Worm (Caenorhabditis elegans) whole organism, young adult: ENCODE measurements around the gene C25E10.8.

ENCODE experiments used
- C06A6.2 ChIP-seq: fragments of 200-800 bp; sonication (Bioruptor generic); conservative IDR thresholded peaks from 2 replicates; pipeline ENCODE4 v1.3.6; 2022; ENCODE audit warnings: missing genetic modification characterization, missing compliant biosample characterization
- D2030.7 ChIP-seq: fragments of 200-800 bp; sonication (Bioruptor generic); IDR thresholded peaks from 2 replicates; pipeline ENCODE4 v1.3.6; 2022; ENCODE audit warnings: missing genetic modification reagents, missing genetic modification characterization, missing compliant biosample characterization
- F37B4.10 ChIP-seq: fragments of 200-800 bp; sonication (Bioruptor generic); IDR thresholded peaks from 2 replicates; pipeline ENCODE4 v1.3.6; 2022; ENCODE audit warnings: missing genetic modification characterization, missing compliant biosample characterization
- F49E8.2 ChIP-seq: sonication (generic microtip); optimal IDR thresholded peaks from 3 replicates; lab custom pipeline; 2017; ENCODE audit warnings: missing genetic modification characterization, mild to moderate bottlenecking, missing compliant biosample characterization, antibody characterized with exemption, moderate library complexity; ENCODE audit not compliant: insufficient read depth
- K11D2.4 ChIP-seq: fragments of 200-800 bp; sonication (Bioruptor generic); IDR thresholded peaks from 2 replicates; pipeline ENCODE4 v1.3.6; 2022; ENCODE audit warnings: missing genetic modification reagents, missing genetic modification characterization, missing compliant biosample characterization
- K12H6.12 ChIP-seq: fragments of 200-800 bp; sonication (Bioruptor generic); optimal IDR thresholded peaks from 2 replicates; lab custom pipeline; 2018; ENCODE audit warnings: mild to moderate bottlenecking, missing genetic modification characterization, missing compliant biosample characterization
- Y56A3A.18 ChIP-seq: fragments of 200-800 bp; sonication (Bioruptor generic); IDR thresholded peaks from 2 replicates; pipeline ENCODE4 v1.3.6; 2022; ENCODE audit warnings: missing genetic modification reagents, missing genetic modification characterization, missing compliant biosample characterization
- Y67H2A.10 ChIP-seq: fragments of 200-800 bp; sonication (Bioruptor generic); conservative IDR thresholded peaks from 2 replicates; pipeline ENCODE4 v1.3.6; 2022; ENCODE audit warnings: missing genetic modification reagents, missing genetic modification characterization, missing compliant biosample characterization
- Y95B8A.8 ChIP-seq: fragments of 200-800 bp; sonication (Bioruptor generic); IDR thresholded peaks from 2 replicates; pipeline ENCODE4 v1.3.6; 2022; ENCODE audit warnings: missing genetic modification reagents, missing genetic modification characterization, missing compliant biosample characterization
- ZK185.1 ChIP-seq: sonication (generic microtip); optimal IDR thresholded peaks from 2 replicates; lab custom pipeline; 2016; ENCODE audit warnings: mild to moderate bottlenecking, missing genetic modification characterization, missing compliant biosample characterization; ENCODE audit not compliant: poor library complexity, severe bottlenecking
- akir-1 ChIP-seq: fragments of 200-800 bp; sonication (Bioruptor generic); optimal IDR thresholded peaks from 2 replicates; lab custom pipeline; 2018; ENCODE audit warnings: mild to moderate bottlenecking, missing genetic modification characterization, moderate library complexity, missing compliant biosample characterization
- ama-1 ChIP-seq, 3 experiments: fragments of 150-350 bp in 1 of 3; sonication (generic microtip) in 2 of 3; optimal IDR thresholded peaks; 2 replicates each; lab custom pipeline; 2014 to 2018; ENCODE audit warnings: missing biosample characterization in 2 of 3, missing genetic modification characterization in 2 of 3, missing genetic modification reagents in 2 of 3
- aptf-2 ChIP-seq: fragments of 200-800 bp; sonication (Bioruptor generic); conservative IDR thresholded peaks from 2 replicates; pipeline ENCODE4 v1.3.6; 2022; ENCODE audit warnings: missing genetic modification reagents, missing genetic modification characterization, missing compliant biosample characterization
- aptf-3 ChIP-seq: fragments of 200-800 bp; sonication (Bioruptor generic); IDR thresholded peaks from 2 replicates; pipeline ENCODE4 v1.3.6; 2022; ENCODE audit warnings: missing genetic modification characterization, missing compliant biosample characterization
- attf-6 ChIP-seq: fragments of 200-800 bp; sonication (Bioruptor generic); IDR thresholded peaks from 2 replicates; pipeline ENCODE4 v1.3.6; 2022; ENCODE audit warnings: missing genetic modification reagents, missing genetic modification characterization, missing compliant biosample characterization
- cebp-1 ChIP-seq, 2 experiments: fragments of 200-800 bp in 1 of 2; sonication (Bioruptor generic) in 1 of 2; sonication (generic microtip) in 1 of 2; IDR thresholded peaks in 1 of 2; optimal IDR thresholded peaks in 1 of 2; 2 replicates each; pipeline versions ENCODE4 v1.3.6 to Lab custom; 2017 to 2022; ENCODE audit warnings: missing compliant biosample characterization in 2 of 2, missing genetic modification characterization in 2 of 2, mild to moderate bottlenecking in 1 of 2, missing genetic modification reagents in 1 of 2, moderate library complexity in 1 of 2
- cebp-2 ChIP-seq: fragments of 200-800 bp; sonication (Bioruptor generic); IDR thresholded peaks from 2 replicates; pipeline ENCODE4 v1.3.6; 2022; ENCODE audit warnings: missing genetic modification characterization, missing compliant biosample characterization
- ceh-100 ChIP-seq: fragments of 200-800 bp; sonication (Bioruptor generic); IDR thresholded peaks from 2 replicates; pipeline ENCODE4 v1.3.6; 2022; ENCODE audit warnings: missing genetic modification reagents, missing genetic modification characterization, missing compliant biosample characterization
- ceh-40 ChIP-seq: fragments of 200-800 bp; sonication (Bioruptor generic); IDR thresholded peaks from 2 replicates; pipeline ENCODE4 v1.3.6; 2022; ENCODE audit warnings: missing genetic modification characterization, missing compliant biosample characterization
- dox-1 ChIP-seq: fragments of 200-800 bp; sonication (Bioruptor generic); IDR thresholded peaks from 2 replicates; pipeline ENCODE4 v1.3.6; 2022; ENCODE audit warnings: missing genetic modification reagents, missing genetic modification characterization, missing compliant biosample characterization
- egl-18 ChIP-seq: fragments of 200-800 bp; sonication (Bioruptor generic); IDR thresholded peaks from 2 replicates; pipeline ENCODE4 v1.3.6; 2022; ENCODE audit warnings: missing genetic modification reagents, missing genetic modification characterization, missing compliant biosample characterization
- egl-44 ChIP-seq: fragments of 200-800 bp; sonication (Bioruptor generic); IDR thresholded peaks from 2 replicates; pipeline ENCODE4 v1.3.6; 2022; ENCODE audit warnings: missing genetic modification reagents, missing genetic modification characterization, missing compliant biosample characterization
- egrh-3 ChIP-seq: fragments of 200-800 bp; sonication (Bioruptor generic); IDR thresholded peaks from 2 replicates; pipeline ENCODE4 v1.3.6; 2022; ENCODE audit warnings: missing genetic modification reagents, missing genetic modification characterization, missing compliant biosample characterization
- ekl-4 ChIP-seq: fragments of 200-800 bp; sonication (Bioruptor generic); IDR thresholded peaks from 2 replicates; pipeline ENCODE4 v1.3.6; 2022; ENCODE audit warnings: missing genetic modification reagents, missing genetic modification characterization, missing compliant biosample characterization
- hlh-12 ChIP-seq: sonication (generic microtip); optimal IDR thresholded peaks from 2 replicates; lab custom pipeline; 2016; ENCODE audit warnings: missing genetic modification characterization, missing compliant biosample characterization
- hmg-1.2 ChIP-seq: fragments of 200-800 bp; sonication (Bioruptor generic); IDR thresholded peaks from 2 replicates; pipeline ENCODE4 v1.3.6; 2022; ENCODE audit warnings: missing genetic modification reagents, missing genetic modification characterization, missing compliant biosample characterization
- let-607 ChIP-seq, 2 experiments: fragments of 200-800 bp in 1 of 2; sonication (Bioruptor generic) in 1 of 2; sonication (generic microtip) in 1 of 2; optimal IDR thresholded peaks; 2 replicates each; lab custom pipeline; 2016 to 2018; ENCODE audit warnings: mild to moderate bottlenecking in 2 of 2, missing compliant biosample characterization in 2 of 2, missing genetic modification characterization in 2 of 2, moderate library complexity in 2 of 2, missing genotype in 1 of 2
- lin-26 ChIP-seq: fragments of 200-800 bp; sonication (Bioruptor generic); IDR thresholded peaks from 2 replicates; pipeline ENCODE4 v1.3.6; 2022; ENCODE audit warnings: missing genetic modification reagents, missing genetic modification characterization, missing compliant biosample characterization
- lin-54 ChIP-seq: fragments of 200-800 bp; sonication (Bioruptor generic); optimal IDR thresholded peaks from 2 replicates; lab custom pipeline; 2018; ENCODE audit warnings: mild to moderate bottlenecking, missing genetic modification characterization, missing compliant biosample characterization
- lir-1 ChIP-seq: fragments of 200-800 bp; sonication (Bioruptor generic); conservative IDR thresholded peaks from 2 replicates; pipeline ENCODE4 v1.3.6; 2022; ENCODE audit warnings: missing genetic modification reagents, missing genetic modification characterization, missing compliant biosample characterization
- madf-3 ChIP-seq: fragments of 200-800 bp; sonication (Bioruptor generic); IDR thresholded peaks from 2 replicates; pipeline ENCODE4 v1.3.6; 2022; ENCODE audit warnings: missing genetic modification reagents, missing genetic modification characterization, missing compliant biosample characterization
- madf-6 ChIP-seq: fragments of 200-800 bp; sonication (Bioruptor generic); IDR thresholded peaks from 2 replicates; pipeline ENCODE4 v1.3.6; 2022; ENCODE audit warnings: missing genetic modification reagents, missing genetic modification characterization, missing compliant biosample characterization
- mcd-1 ChIP-seq: fragments of 200-800 bp; sonication (Bioruptor generic); IDR thresholded peaks from 2 replicates; pipeline ENCODE4 v1.3.6; 2022; ENCODE audit warnings: missing genetic modification reagents, missing genetic modification characterization, missing compliant biosample characterization
- nfyb-1 ChIP-seq: fragments of 200-800 bp; sonication (Bioruptor generic); IDR thresholded peaks from 2 replicates; pipeline ENCODE4 v1.3.6; 2022; ENCODE audit warnings: missing genetic modification reagents, missing genetic modification characterization, missing compliant biosample characterization
- pbrm-1 ChIP-seq: fragments of 200-800 bp; sonication (Bioruptor generic); IDR thresholded peaks from 2 replicates; pipeline ENCODE4 v1.3.6; 2022; ENCODE audit warnings: missing genetic modification reagents, missing genetic modification characterization, missing compliant biosample characterization
- repo-1 ChIP-seq: sonication (generic microtip); optimal IDR thresholded peaks from 2 replicates; lab custom pipeline; 2017; ENCODE audit warnings: mild to moderate bottlenecking, missing genetic modification characterization, missing compliant biosample characterization
- snpc-1.1 ChIP-seq: sonication (generic microtip); optimal IDR thresholded peaks from 2 replicates; lab custom pipeline; 2017; ENCODE audit warnings: missing genetic modification characterization, mild to moderate bottlenecking, missing compliant biosample characterization, antibody characterized with exemption, moderate library complexity, missing genotype, missing genetic modification reagents; ENCODE audit not compliant: insufficient read depth
- sptf-2 ChIP-seq: fragments of 200-800 bp; sonication (Bioruptor generic); optimal IDR thresholded peaks from 2 replicates; lab custom pipeline; 2018; ENCODE audit warnings: mild to moderate bottlenecking, missing genetic modification characterization, missing compliant biosample characterization
- tbp1 ChIP-seq: fragments of 200-800 bp; sonication (Bioruptor generic); optimal IDR thresholded peaks from 2 replicates; lab custom pipeline; 2018; ENCODE audit warnings: mild to moderate bottlenecking, missing genetic modification characterization, missing compliant biosample characterization
- zim-3 ChIP-seq: sonication (generic microtip); optimal IDR thresholded peaks from 2 replicates; lab custom pipeline; 2017; ENCODE audit warnings: mild to moderate bottlenecking, missing genetic modification characterization, moderate library complexity, missing compliant biosample characterization
- ztf-26 ChIP-seq: sonication (generic microtip); optimal IDR thresholded peaks from 2 replicates; lab custom pipeline; 2017; ENCODE audit warnings: missing genetic modification characterization, missing compliant biosample characterization

Gene C25E10.8

DNA sequence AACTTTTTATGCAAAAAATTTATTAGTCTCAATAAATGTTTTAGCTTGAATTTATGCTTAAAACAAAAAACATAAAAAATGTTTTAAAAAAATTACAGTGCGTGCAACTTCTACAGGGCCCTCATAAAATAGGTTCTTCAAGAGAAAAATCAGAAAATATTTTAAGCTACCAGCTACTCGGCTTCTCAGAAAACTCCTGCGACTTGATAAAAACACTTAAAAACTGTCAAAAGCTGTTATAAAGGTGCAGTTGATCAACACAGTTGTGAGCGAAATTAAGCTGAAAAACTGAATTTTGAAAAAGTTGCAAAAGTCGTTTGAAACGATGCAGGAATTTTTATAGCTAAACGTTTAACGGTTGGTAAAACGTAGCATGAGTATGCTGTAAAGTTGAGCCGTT is 34.9 kb upstream of the C25E10.8 start:
- TF ChIP-seq K11D2.4: no peak
- TF ChIP-seq F37B4.10 (GFP tag; lab: Robert Waterston, UW): no peak
- TF ChIP-seq dox-1 (GFP tag; lab: Robert Waterston, UW): peak; percentile 87
- TF ChIP-seq zim-3 (tag; lab: Kevin White, UChicago): peak; percentile 18
- no peak for TF ChIP-seq sptf-2 (GFP tag; lab: Kevin White, UChicago)
- TF ChIP-seq pbrm-1 (GFP tag; lab: Robert Waterston, UW): 0 out of 2 replicates have a peak, but pooled peaks have one; percentile 52
- peak; percentile 10 for TF ChIP-seq repo-1 (tag; lab: Kevin White, UChicago)
- TF ChIP-seq let-607 (tag; optimal IDR thresholded peaks at IDR 0.05; lab: Kevin White, UChicago): peak in 1 of 2 experiments; percentile 19
- peak; percentile 82 for TF ChIP-seq ama-1 (optimal IDR thresholded peaks at IDR 0.05; lab: Kevin White, UChicago)
- TF ChIP-seq ama-1 (GFP tag; optimal IDR thresholded peaks at IDR 0.05; lab: Kevin White, UChicago): no peak
- no peak for TF ChIP-seq C06A6.2 (GFP tag; lab: Robert Waterston, UW)
- peak; percentile 14; the same call in 1 of the 2 replicates for TF ChIP-seq ceh-100 (GFP tag; lab: Robert Waterston, UW)
- no peak for TF ChIP-seq Y67H2A.10 (GFP tag; lab: Robert Waterston, UW)
- no peak for TF ChIP-seq hlh-12 (tag; lab: Kevin White, UChicago)
- TF ChIP-seq tbp1: peak; percentile 21
- TF ChIP-seq ceh-40 (GFP tag; lab: Robert Waterston, UW): peak; percentile 69; the same call in 1 of the 2 replicates
- peak; percentile 48 for TF ChIP-seq ztf-26
- TF ChIP-seq nfyb-1 (GFP tag; lab: Robert Waterston, UW): peak; percentile 32
- peak; percentile 37; the same call in 1 of the 2 replicates for TF ChIP-seq lin-26 (GFP tag; lab: Robert Waterston, UW)
- TF ChIP-seq lin-54: peak; percentile 4
- TF ChIP-seq egl-44 (GFP tag; lab: Robert Waterston, UW): 0 out of 2 replicates have a peak, but pooled peaks have one; percentile 20
- 0 out of 2 replicates have a peak, but pooled peaks have one; percentile 19 for TF ChIP-seq egrh-3
- TF ChIP-seq egl-18 (GFP tag; lab: Robert Waterston, UW): no peak
- TF ChIP-seq akir-1: no peak
- TF ChIP-seq Y95B8A.8 (GFP tag; lab: Robert Waterston, UW): no peak
- TF ChIP-seq ZK185.1: no peak
- 0 out of 2 replicates have a peak, but pooled peaks have one; percentile 5 for TF ChIP-seq cebp-2
- peak; percentile 24 for TF ChIP-seq K12H6.12 (tag; lab: Kevin White, UChicago)
- no peak for TF ChIP-seq D2030.7
- no peak for TF ChIP-seq cebp-1 (GFP tag; IDR thresholded peaks at IDR 0.05; lab: Robert Waterston, UW)
- peak; percentile 10 for TF ChIP-seq cebp-1 (tag; optimal IDR thresholded peaks at IDR 0.05; lab: Kevin White, UChicago)
- TF ChIP-seq hmg-1.2 (GFP tag; lab: Robert Waterston, UW): peak; percentile 34; the same call in 1 of the 2 replicates
- TF ChIP-seq lir-1: no peak
- TF ChIP-seq aptf-2 (GFP tag; lab: Robert Waterston, UW): no peak
- TF ChIP-seq aptf-3: 0 out of 2 replicates have a peak, but pooled peaks have one; percentile 53
- no peak for TF ChIP-seq F49E8.2 (tag; lab: Kevin White, UChicago)

DNA sequence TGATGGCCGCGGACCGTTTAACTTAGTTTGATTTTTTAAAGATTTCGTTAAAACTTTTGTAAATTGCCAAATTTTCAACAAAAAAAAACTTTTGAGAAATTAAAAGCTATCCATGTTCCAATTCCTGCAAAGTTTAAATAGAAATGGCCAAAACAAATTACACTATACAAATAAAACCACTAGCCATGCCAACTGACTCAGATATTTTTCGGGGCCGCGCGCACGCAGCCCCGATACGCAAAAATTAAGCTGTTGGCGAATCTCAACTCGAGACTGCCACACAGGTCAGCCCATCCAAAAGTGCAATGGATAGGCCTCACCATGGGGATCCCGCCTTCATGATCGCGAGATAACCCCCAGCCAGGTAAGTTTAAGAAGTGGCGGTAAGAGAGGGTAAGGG is 32.8 kb upstream of the C25E10.8 start:
- TF ChIP-seq ekl-4: peak; percentile 76
- TF ChIP-seq madf-6 (GFP tag; lab: Robert Waterston, UW): peak; percentile 52; the same call in 1 of the 2 replicates
- TF ChIP-seq Y56A3A.18 (GFP tag; lab: Robert Waterston, UW): 0 out of 2 replicates have a peak, but pooled peaks have one; percentile 29
- peak; percentile 22; the same call in 1 of the 2 replicates for TF ChIP-seq mcd-1 (GFP tag; lab: Robert Waterston, UW)
- TF ChIP-seq ceh-100 (GFP tag; lab: Robert Waterston, UW): 0 out of 2 replicates have a peak, but pooled peaks have one; percentile 21
- 0 out of 2 replicates have a peak, but pooled peaks have one; percentile 15 for TF ChIP-seq pbrm-1 (GFP tag; lab: Robert Waterston, UW)
- TF ChIP-seq ceh-40 (GFP tag; lab: Robert Waterston, UW): peak; percentile 24; the same call in 1 of the 2 replicates
- TF ChIP-seq attf-6 (GFP tag; lab: Robert Waterston, UW): peak; percentile 89
- TF ChIP-seq madf-3: 0 out of 2 replicates have a peak, but pooled peaks have one; percentile 21
- TF ChIP-seq nfyb-1 (GFP tag; lab: Robert Waterston, UW): peak; percentile 54; the same call in 1 of the 2 replicates
- peak; percentile 5 for TF ChIP-seq snpc-1.1 (tag; lab: Kevin White, UChicago)
- TF ChIP-seq hmg-1.2 (GFP tag; lab: Robert Waterston, UW): peak; percentile 21; the same call in 1 of the 2 replicates
- TF ChIP-seq egl-44 (GFP tag; lab: Robert Waterston, UW): peak; percentile 70; the same call in 1 of the 2 replicates
- TF ChIP-seq dox-1 (GFP tag; lab: Robert Waterston, UW): peak; percentile 89
